Fruit fly (Drosophila melanogaster): ENCODE measurements around the gene CG43133.

The CG43133 gene

dm6 chrX:18082674-18083073 is 47.3 kb downstream of the CG43133 start (continued):
- TF ChIP-seq bab2 (GFP tag; optimal IDR thresholded peaks at IDR 0.05) (no peak), CG10654 (GFP tag; optimal IDR thresholded peaks at IDR 0.05) (no peak), grau (tag; optimal IDR thresholded peaks at IDR 0.05) (no peak), CG3726 (GFP tag; IDR thresholded peaks at IDR 0.05) (no peak), CG5245 (GFP tag; optimal IDR thresholded peaks at IDR 0.05) (no peak), CG7928 (GFP tag; optimal IDR thresholded peaks at IDR 0.05) (no peak), maf-S (GFP tag; optimal IDR thresholded peaks at IDR 0.05) (no peak), CG4707 (GFP tag; optimal IDR thresholded peaks at IDR 0.05) (no peak), CG17912 (GFP tag; optimal IDR thresholded peaks at IDR 0.05) (peak; percentile 45), Awh (GFP tag; IDR thresholded peaks at IDR 0.05) (no peak), pfk (GFP tag; optimal IDR thresholded peaks at IDR 0.05) (peak; percentile 31), Spps (tag; optimal IDR thresholded peaks at IDR 0.05) (no peak), wdn (GFP tag; IDR thresholded peaks at IDR 0.05) (no peak), her (GFP tag; optimal IDR thresholded peaks at IDR 0.05) (no peak), CG12071 (GFP tag; optimal IDR thresholded peaks at IDR 0.05) (peak; percentile 55), CG4404 (GFP tag; IDR thresholded peaks at IDR 0.05) (no peak), Ets65A (GFP tag) (no peak), CG11247 (GFP tag; IDR thresholded peaks at IDR 0.05) (no peak), pros (GFP tag; optimal IDR thresholded peaks at IDR 0.05) (no peak), CG4854 (GFP tag; optimal IDR thresholded peaks at IDR 0.05) (no peak), wek (GFP tag; optimal IDR thresholded peaks at IDR 0.05) (peak; percentile 47), lab (GFP tag; optimal IDR thresholded peaks at IDR 0.05) (peak; percentile 74), NK7.1 (GFP tag; optimal IDR thresholded peaks at IDR 0.05) (no peak), ewg (GFP tag; optimal IDR thresholded peaks at IDR 0.05) (no peak), vfl (GFP tag; optimal IDR thresholded peaks at IDR 0.05) (no peak), CG2129 (GFP tag; IDR thresholded peaks at IDR 0.05; ENCODE audit: partially characterized antibody) (no peak), Poxn (GFP tag; IDR thresholded peaks at IDR 0.05) (no peak), CG12769 (tag; optimal IDR thresholded peaks at IDR 0.05) (no peak), CG12391 (tag; optimal IDR thresholded peaks at IDR 0.05) (no peak), slbo (GFP tag; IDR thresholded peaks at IDR 0.05) (no peak), danr (GFP tag; IDR thresholded peaks at IDR 0.05) (no peak), CG9876 (GFP tag; optimal IDR thresholded peaks at IDR 0.05) (no peak), Fer1 (GFP tag; optimal IDR thresholded peaks at IDR 0.05) (no peak), so (GFP tag; IDR thresholded peaks at IDR 0.05) (no peak), fd3F (GFP tag; optimal IDR thresholded peaks at IDR 0.05) (peak; percentile 34), mld (GFP tag; IDR thresholded peaks at IDR 0.05; ENCODE audit: partially characterized antibody) (no peak), CG4328 (GFP tag; optimal IDR thresholded peaks at IDR 0.05) (peak; percentile 30), Antp (GFP tag; optimal IDR thresholded peaks at IDR 0.05) (no peak), otp (GFP tag; IDR thresholded peaks at IDR 0.05) (no peak), pnt (GFP tag; optimal IDR thresholded peaks at IDR 0.05) (no peak), dpn (GFP tag; optimal IDR thresholded peaks at IDR 0.05) (no peak), en (GFP tag; optimal IDR thresholded peaks at IDR 0.05) (no peak), CG12299 (tag; optimal IDR thresholded peaks at IDR 0.05) (peak; percentile 67), CG5953 (GFP tag; IDR thresholded peaks at IDR 0.05) (no peak), exex (tag; optimal IDR thresholded peaks at IDR 0.05) (peak; percentile 57), CG6654 (GFP tag; optimal IDR thresholded peaks at IDR 0.05) (no peak), Med (GFP tag) (peak; percentile 53), YL-1 (GFP tag; optimal IDR thresholded peaks at IDR 0.05) (peak; percentile 1), cwo (GFP tag; optimal IDR thresholded peaks at IDR 0.05) (peak; percentile 21), bowl (GFP tag; IDR thresholded peaks at IDR 0.05) (no peak), CrebB (tag; optimal IDR thresholded peaks at IDR 0.05) (peak; percentile 62), Dbx (GFP tag; IDR thresholded peaks at IDR 0.05) (0 out of 3 replicates have a peak, but pooled peaks have one; percentile 43)
